Fruit fly (Drosophila melanogaster) whole organism, prepupa: Measurements from ENCODE around the gene Cyt-b5-r.

Experiments
- Blimp-1 ChIP-seq: fragments of 200-800 bp; sonication (Bioruptor generic); optimal IDR thresholded peaks from 3 replicates; lab custom pipeline; 2017; ENCODE audit warnings: missing biosample characterization, missing genetic modification characterization, mild to moderate bottlenecking, moderate library complexity, missing genetic modification reagents
- CG10631 ChIP-seq: fragments of 200-800 bp; sonication (Bioruptor generic); optimal IDR thresholded peaks from 2 replicates; lab custom pipeline; 2016; ENCODE audit warnings: missing biosample characterization, missing genetic modification characterization
- CG10669 ChIP-seq: fragments of 200-800 bp; sonication (Bioruptor generic); optimal IDR thresholded peaks from 3 replicates; lab custom pipeline; 2018; ENCODE audit warnings: missing biosample characterization, mild to moderate bottlenecking, missing genetic modification characterization, moderate library complexity
- CG11902 ChIP-seq: fragments of 200-800 bp; sonication (Bioruptor generic); optimal IDR thresholded peaks from 3 replicates; lab custom pipeline; 2016; ENCODE audit warnings: missing biosample characterization, missing genetic modification characterization
- CG15336 ChIP-seq: fragments of 200-800 bp; sonication (Bioruptor generic); IDR thresholded peaks from 2 replicates; pipeline ENCODE4 v1.3.6; 2022; ENCODE audit warnings: missing biosample characterization, missing genetic modification characterization
- CG1621 ChIP-seq: fragments of 200-800 bp; sonication (Bioruptor generic); optimal IDR thresholded peaks from 3 replicates; lab custom pipeline; 2018; ENCODE audit warnings: missing biosample characterization, mild to moderate bottlenecking, missing genetic modification characterization
- CG16779 ChIP-seq: fragments of 200-800 bp; sonication (Bioruptor generic); optimal IDR thresholded peaks from 3 replicates; lab custom pipeline; 2017; ENCODE audit warnings: missing biosample characterization, mild to moderate bottlenecking, missing genetic modification characterization
- CG31627 ChIP-seq: fragments of 200-800 bp; sonication (Bioruptor generic); optimal IDR thresholded peaks from 3 replicates; lab custom pipeline; 2016; ENCODE audit warnings: missing biosample characterization, missing genetic modification characterization
- CG34406 ChIP-seq: fragments of 200-800 bp; sonication (Bioruptor generic); optimal IDR thresholded peaks from 3 replicates; lab custom pipeline; 2016; ENCODE audit warnings: missing biosample characterization, missing genetic modification characterization
- CG3919 ChIP-seq: fragments of 200-800 bp; sonication (Bioruptor generic); optimal IDR thresholded peaks from 3 replicates; lab custom pipeline; 2016; ENCODE audit warnings: missing biosample characterization, missing genetic modification characterization
- CG4318 ChIP-seq: fragments of 200-800 bp; sonication (Bioruptor generic); optimal IDR thresholded peaks from 3 replicates; lab custom pipeline; 2017; ENCODE audit warnings: missing biosample characterization, mild to moderate bottlenecking, missing genetic modification characterization
- CG6276 ChIP-seq: fragments of 200-800 bp; sonication (Bioruptor generic); optimal IDR thresholded peaks from 2 replicates; lab custom pipeline; 2017; ENCODE audit warnings: missing biosample characterization, mild to moderate bottlenecking, missing genetic modification characterization
- CG6792 ChIP-seq: fragments of 200-800 bp; sonication (Bioruptor generic); optimal IDR thresholded peaks from 3 replicates; lab custom pipeline; 2016; ENCODE audit warnings: missing biosample characterization, missing genetic modification characterization
- CG6854 ChIP-seq: fragments of 200-800 bp; sonication (Bioruptor generic); optimal IDR thresholded peaks from 2 replicates; lab custom pipeline; 2017; ENCODE audit warnings: missing biosample characterization, mild to moderate bottlenecking, missing genetic modification characterization
- CG8319 ChIP-seq: fragments of 200-800 bp; sonication (Bioruptor generic); optimal IDR thresholded peaks from 3 replicates; lab custom pipeline; 2016; ENCODE audit warnings: missing biosample characterization, missing genetic modification characterization
- CG8632 ChIP-seq: fragments of 200-800 bp; sonication (Bioruptor generic); optimal IDR thresholded peaks from 3 replicates; lab custom pipeline; 2016; ENCODE audit warnings: missing biosample characterization, missing genetic modification characterization
- Eip75B ChIP-seq: fragments of 200-800 bp; sonication (Bioruptor generic); optimal IDR thresholded peaks from 3 replicates; lab custom pipeline; 2016; ENCODE audit warnings: missing biosample characterization, missing genetic modification characterization
- Eip78C ChIP-seq: fragments of 200-800 bp; sonication (Bioruptor generic); peaks from one replicate; lab custom pipeline; 2016; ENCODE audit warnings: missing biosample characterization, missing genetic modification characterization
- Eip93F ChIP-seq: fragments of 200-800 bp; sonication (Bioruptor generic); optimal IDR thresholded peaks from 2 replicates; lab custom pipeline; 2016; ENCODE audit warnings: missing biosample characterization, mild to moderate bottlenecking, missing genetic modification characterization
- Ets21C ChIP-seq: fragments of 200-800 bp; sonication (Bioruptor generic); optimal IDR thresholded peaks from 3 replicates; lab custom pipeline; 2016; ENCODE audit warnings: missing biosample characterization, missing genetic modification characterization
- Ets96B ChIP-seq: fragments of 200-800 bp; optimal IDR thresholded peaks from 2 replicates; lab custom pipeline; 2019; ENCODE audit warnings: missing biosample characterization, mild to moderate bottlenecking, missing genetic modification characterization, moderate library complexity
- Gug ChIP-seq: fragments of 200-800 bp; sonication (Bioruptor generic); IDR thresholded peaks from 2 replicates; pipeline ENCODE4 v1.3.6; 2022; ENCODE audit warnings: missing biosample characterization, missing genetic modification characterization
- Hr38 ChIP-seq: sonication (Bioruptor generic); optimal IDR thresholded peaks from 2 replicates; lab custom pipeline; 2016; ENCODE audit warnings: missing biosample characterization, missing genetic modification characterization
- OdsH ChIP-seq: fragments of 200-800 bp; sonication (Bioruptor generic); optimal IDR thresholded peaks from 3 replicates; lab custom pipeline; 2016; ENCODE audit warnings: missing biosample characterization, missing genetic modification characterization
- Smox ChIP-seq: fragments of 200-800 bp; sonication (Bioruptor generic); optimal IDR thresholded peaks from 3 replicates; lab custom pipeline; 2016; ENCODE audit warnings: missing biosample characterization, missing genetic modification characterization
- Sox14 ChIP-seq: fragments of 200-800 bp; sonication (Bioruptor generic); optimal IDR thresholded peaks from 3 replicates; lab custom pipeline; 2016; ENCODE audit warnings: missing biosample characterization, missing genetic modification characterization
- Sox15 ChIP-seq: fragments of 200-800 bp; sonication (Bioruptor generic); optimal IDR thresholded peaks from 3 replicates; lab custom pipeline; 2016; ENCODE audit warnings: missing biosample characterization, missing genetic modification characterization
- achi ChIP-seq: fragments of 200-800 bp; sonication (Bioruptor generic); optimal IDR thresholded peaks from 3 replicates; lab custom pipeline; 2016; ENCODE audit warnings: missing biosample characterization, missing genetic modification characterization
- cyc ChIP-seq: fragments of 200-800 bp; sonication (Bioruptor generic); optimal IDR thresholded peaks from 3 replicates; lab custom pipeline; 2016; ENCODE audit warnings: missing biosample characterization, missing genetic modification characterization
- dac ChIP-seq: fragments of 200-800 bp; sonication (Bioruptor generic); optimal IDR thresholded peaks from 2 replicates; lab custom pipeline; 2017; ENCODE audit warnings: missing biosample characterization, mild to moderate bottlenecking, missing genetic modification characterization
- dsx ChIP-seq: fragments of 200-800 bp; optimal IDR thresholded peaks from 3 replicates; lab custom pipeline; 2019; ENCODE audit warnings: missing biosample characterization, mild to moderate bottlenecking, missing genetic modification characterization, moderate library complexity; ENCODE audit not compliant: poor library complexity, severe bottlenecking
- eg ChIP-seq: fragments of 200-800 bp; sonication (Bioruptor generic); IDR thresholded peaks from 3 replicates; pipeline ENCODE4 v1.3.6; 2022; ENCODE audit warnings: missing biosample characterization, missing genetic modification characterization
- esn ChIP-seq: fragments of 200-800 bp; sonication (Bioruptor generic); optimal IDR thresholded peaks from 2 replicates; lab custom pipeline; 2016; ENCODE audit warnings: missing biosample characterization, mild to moderate bottlenecking, missing genetic modification characterization, moderate library complexity
- fd59A ChIP-seq: fragments of 200-800 bp; sonication (Bioruptor generic); optimal IDR thresholded peaks from 2 replicates; lab custom pipeline; 2017; ENCODE audit warnings: missing biosample characterization, mild to moderate bottlenecking, missing genetic modification characterization, missing genetic modification reagents
- fkh ChIP-seq: fragments of 200-800 bp; sonication (Bioruptor generic); optimal IDR thresholded peaks from 3 replicates; lab custom pipeline; 2017; ENCODE audit warnings: missing biosample characterization, mild to moderate bottlenecking, missing genetic modification characterization, moderate library complexity
- lz ChIP-seq: fragments of 200-800 bp; sonication (Bioruptor generic); optimal IDR thresholded peaks from 3 replicates; lab custom pipeline; 2016; ENCODE audit warnings: missing biosample characterization, missing genetic modification characterization
- net ChIP-seq: fragments of 200-800 bp; sonication (Bioruptor generic); optimal IDR thresholded peaks from 3 replicates; lab custom pipeline; 2016; ENCODE audit warnings: missing biosample characterization, missing genetic modification characterization
- salr ChIP-seq, 2 experiments: fragments of 200-800 bp; sonication (Bioruptor generic); optimal IDR thresholded peaks; 3 replicates each; lab custom pipeline; 2016 to 2018; ENCODE audit warnings: missing biosample characterization in 2 of 2, missing genetic modification characterization in 2 of 2, mild to moderate bottlenecking in 1 of 2
- spab ChIP-seq: fragments of 200-800 bp; sonication (Bioruptor generic); optimal IDR thresholded peaks from 2 replicates; lab custom pipeline; 2017; ENCODE audit warnings: missing biosample characterization, mild to moderate bottlenecking, missing genetic modification characterization, missing genetic modification reagents
- svp ChIP-seq: fragments of 200-800 bp; sonication (Bioruptor generic); peaks from one replicate; lab custom pipeline; 2016; ENCODE audit warnings: missing biosample characterization, missing genetic modification characterization
- topi ChIP-seq: fragments of 200-800 bp; sonication (Bioruptor generic); optimal IDR thresholded peaks from 3 replicates; lab custom pipeline; 2016; ENCODE audit warnings: missing biosample characterization, missing genetic modification characterization
- vri ChIP-seq: fragments of 200-800 bp; sonication (Bioruptor generic); optimal IDR thresholded peaks from 3 replicates; lab custom pipeline; 2016; ENCODE audit warnings: missing biosample characterization, mild to moderate bottlenecking, missing genetic modification characterization

The Cyt-b5-r gene

dm6 chr2L:16826872-16827506 lies 36.5 kb upstream of the Cyt-b5-r start, which contains the start of gene AspRS-m:
AspRS-m (plus strand) TSS chr2L:16827078.
- TF ChIP-seq spab, result no peak
- no peak for TF ChIP-seq achi
- TF ChIP-seq Eip78C, result no peak
- no peak for TF ChIP-seq CG10669 (GFP tag; lab: Kevin White, UChicago)
- no peak for TF ChIP-seq eg (GFP tag; lab: Robert Waterston, UW)
- TF ChIP-seq Sox14, result no peak
- TF ChIP-seq fd59A (GFP tag; lab: Kevin White, UChicago), result no peak
- TF ChIP-seq Ets96B (tag; lab: Kevin White, UChicago), result no peak
- no peak for TF ChIP-seq fkh (GFP tag; lab: Kevin White, UChicago)

- TF ChIP-seq topi (GFP tag; lab: Kevin White, UChicago), result peak; percentile 28
- TF ChIP-seq Sox14, result peak; percentile 29
- TF ChIP-seq CG6854 (GFP tag; lab: Kevin White, UChicago), result peak; percentile 16
- no peak for TF ChIP-seq CG3919
- TF ChIP-seq net (GFP tag; lab: Kevin White, UChicago), result no peak
Observed at dm6 chr2L:16824905-16825333, 34.4 kb upstream of the Cyt-b5-r start, which contains the start of gene Cse1. Cse1 (minus strand) TSS chr2L:16825207.

- TF ChIP-seq CG31627 (no peak), CG11902 (GFP tag; lab: Kevin White, UChicago) (no peak), dac (no peak), cyc (no peak), svp (GFP tag; lab: Kevin White, UChicago) (no peak), vri (GFP tag; lab: Kevin White, UChicago) (no peak), CG8632 (GFP tag; lab: Kevin White, UChicago) (no peak), Ets21C (no peak), achi (no peak), Blimp-1 (no peak)
Observed at dm6 chr2L:16820993-16821392, 30.5 kb upstream of the Cyt-b5-r start, which contains the start of gene CG13280. CG13280 (minus strand) TSS chr2L:16821093.

DNA sequence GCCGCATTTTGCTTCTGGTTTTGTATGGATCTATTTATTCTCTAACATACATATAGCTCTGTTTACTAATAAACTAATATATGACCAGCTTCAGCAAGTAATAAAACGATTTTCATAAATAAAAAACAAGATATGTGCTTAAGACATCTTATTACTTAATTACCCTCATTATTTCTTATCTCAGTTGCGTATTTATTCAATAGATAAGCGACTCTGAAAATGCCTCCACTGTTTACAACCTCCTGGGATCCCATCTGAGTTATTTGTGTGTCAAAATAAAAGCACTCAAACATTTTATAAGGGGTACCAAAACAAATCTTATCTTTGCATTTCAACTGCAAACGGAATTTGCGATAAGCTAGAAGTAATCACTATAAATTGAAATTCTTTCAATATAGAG lies 29.2 kb upstream of the Cyt-b5-r start:
- peak; percentile 82 for TF ChIP-seq vri (GFP tag; lab: Kevin White, UChicago)
- TF ChIP-seq Eip78C, result peak; percentile 44
- TF ChIP-seq svp (GFP tag; lab: Kevin White, UChicago), result peak; percentile 66
- TF ChIP-seq Eip93F (GFP tag; lab: Kevin White, UChicago), result no peak
- TF ChIP-seq, all 60 proteins: peak for 3

DNA sequence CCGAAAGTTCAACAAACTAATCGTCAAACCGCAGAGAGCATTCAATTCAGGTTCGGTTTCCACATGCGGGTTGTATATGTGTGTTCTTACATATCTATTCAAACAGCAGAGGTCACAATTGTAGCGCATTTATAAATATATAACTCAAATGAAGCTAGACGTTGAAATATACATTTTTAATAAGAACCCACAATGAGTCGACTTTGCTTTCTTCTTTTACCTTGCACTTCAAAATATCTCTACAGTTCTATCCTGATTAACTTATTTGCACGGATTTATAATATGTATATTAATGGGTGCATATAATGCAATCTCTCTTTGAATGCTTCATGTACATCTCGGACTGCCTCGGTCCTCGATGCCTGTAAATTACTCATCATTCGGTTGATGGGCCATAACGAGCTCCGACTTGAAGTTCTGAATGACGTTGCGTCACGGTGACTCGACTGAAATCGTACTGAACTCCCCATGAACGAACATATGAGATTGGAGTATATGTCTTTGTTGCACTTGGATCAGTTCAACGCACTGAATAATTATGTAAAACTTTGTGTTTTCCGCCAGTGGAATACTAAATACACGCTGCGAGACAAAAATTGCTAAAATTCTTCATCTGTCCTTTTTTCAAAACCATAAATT lies 27.9 kb upstream of the Cyt-b5-r start:
- TF ChIP-seq CG16779 (tag; lab: Kevin White, UChicago), result no peak
- no peak for TF ChIP-seq Eip93F (GFP tag; lab: Kevin White, UChicago)
- peak; percentile 72 for TF ChIP-seq CG6792 (GFP tag; lab: Kevin White, UChicago)
- peak; percentile 56 for TF ChIP-seq CG34406 (GFP tag; lab: Kevin White, UChicago)
- TF ChIP-seq Ets21C, result peak; percentile 10
- TF ChIP-seq CG8632 (GFP tag; lab: Kevin White, UChicago), result peak; percentile 72
- peak; percentile 75 for TF ChIP-seq esn (GFP tag; lab: Kevin White, UChicago)
- peak; percentile 59 for TF ChIP-seq dsx (GFP tag; lab: Kevin White, UChicago)
- TF ChIP-seq OdsH (GFP tag; lab: Kevin White, UChicago), result peak; percentile 75
- peak; percentile 30 to 75 for TF ChIP-seq salr (GFP tag; optimal IDR thresholded peaks at IDR 0.05; lab: Kevin White, UChicago)
- peak; percentile 84 for TF ChIP-seq CG15336
- TF ChIP-seq CG1621 (tag; lab: Kevin White, UChicago), result peak; percentile 59
- peak; percentile 72 for TF ChIP-seq CG6276
- peak; percentile 37 for TF ChIP-seq CG4318 (GFP tag; lab: Kevin White, UChicago)
- peak; percentile 57 for TF ChIP-seq lz
- TF ChIP-seq achi, result peak; percentile 73
- no peak for TF ChIP-seq Blimp-1
- TF ChIP-seq dac, result no peak
- TF ChIP-seq CG31627, result peak; percentile 49
- peak; percentile 62 for TF ChIP-seq Smox (GFP tag; lab: Kevin White, UChicago)
- TF ChIP-seq Eip75B (GFP tag; lab: Kevin White, UChicago), result peak; percentile 69
- TF ChIP-seq Hr38 (GFP tag; lab: Kevin White, UChicago), result no peak
- TF ChIP-seq Gug (GFP tag; lab: Robert Waterston, UW), result peak; percentile 52; the same call in 1 of the 2 replicates
- TF ChIP-seq Sox15 (GFP tag; lab: Kevin White, UChicago), result peak; percentile 44
- TF ChIP-seq CG8319 (GFP tag; lab: Kevin White, UChicago), result peak; percentile 58
- peak; percentile 75 for TF ChIP-seq CG10631 (GFP tag; lab: Kevin White, UChicago)
